Worm (Caenorhabditis elegans): Measurements from ENCODE around the gene dpy-28.

Gene dpy-28

DNA sequence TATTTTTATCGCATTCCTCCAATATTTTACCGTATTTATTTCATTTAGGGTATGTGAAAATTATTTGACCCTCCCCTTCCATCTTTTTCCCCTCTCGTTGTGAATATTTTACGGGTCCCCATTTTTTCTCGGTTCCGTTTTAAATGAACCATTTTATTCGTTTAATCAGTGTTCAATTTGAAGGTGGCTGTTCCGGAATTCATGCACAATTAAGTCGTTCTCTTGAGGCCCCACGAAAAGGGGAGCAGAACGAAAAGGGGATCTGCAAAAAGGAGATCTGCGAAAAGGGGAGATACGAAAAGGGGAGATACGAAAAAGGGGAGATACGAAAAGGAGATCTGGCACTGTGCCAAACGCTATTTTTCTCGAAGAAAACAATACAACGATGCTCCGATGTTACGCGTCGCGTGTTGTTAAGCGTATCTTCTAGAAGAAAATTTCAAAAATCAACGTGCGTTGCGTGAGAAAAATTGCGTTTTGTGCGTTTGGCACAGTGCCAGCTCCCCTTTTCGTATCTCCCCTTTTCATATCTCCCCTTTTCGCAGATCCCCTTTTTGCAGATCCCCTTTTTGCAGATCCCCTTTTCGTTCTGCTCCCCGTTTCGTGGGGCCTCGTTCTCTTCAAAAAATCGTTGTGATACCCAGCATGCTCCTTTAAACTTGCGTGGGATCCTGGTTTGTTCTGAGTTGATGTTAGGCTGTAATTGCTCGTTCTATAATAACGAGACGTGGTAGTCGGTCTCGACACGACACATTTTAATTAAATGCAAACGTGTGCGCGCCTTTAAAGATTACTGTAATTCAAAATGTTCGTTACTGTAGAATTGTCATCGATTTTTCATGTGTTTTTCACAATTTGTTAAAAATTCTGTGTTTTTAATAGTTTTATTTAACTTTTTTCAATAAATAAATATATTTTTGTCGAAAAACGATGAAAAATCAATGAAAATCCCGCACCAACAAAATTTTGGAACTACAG, 48.2 kb downstream of the dpy-28 start (continued):
- TF ChIP-seq mxl-1 (tag; optimal IDR thresholded peaks at IDR 0.05) (no peak), nhr-27 (tag; optimal IDR thresholded peaks at IDR 0.05) (no peak)

DNA sequence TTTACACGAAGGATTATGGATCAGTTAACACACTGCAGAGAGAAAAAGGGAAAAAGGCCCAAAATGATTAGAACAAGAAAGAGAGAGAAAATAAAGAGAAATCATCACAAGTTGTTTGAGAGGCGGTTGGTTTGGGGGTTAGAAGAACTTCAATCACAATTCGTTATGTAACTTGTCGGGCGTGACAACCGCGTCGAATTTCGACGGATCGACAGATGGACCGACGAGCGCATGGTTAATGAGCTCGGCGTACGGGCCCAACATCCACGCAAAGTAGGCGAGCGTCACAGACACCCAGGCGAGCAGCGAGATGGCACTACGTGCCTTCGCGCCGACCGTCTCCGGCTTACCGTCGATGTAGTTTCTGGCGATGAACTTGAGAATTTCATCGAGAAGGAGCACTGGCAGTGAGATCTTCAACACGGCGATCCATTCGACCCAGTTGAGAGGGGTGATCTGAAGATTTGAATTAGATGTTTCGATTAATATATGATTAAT, 49.9 kb downstream of the dpy-28 start:
- TF ChIP-seq D2030.7 (GFP tag; IDR thresholded peaks at IDR 0.05), result no peak
- no peak for TF ChIP-seq madf-8 (GFP tag; conservative IDR thresholded peaks at IDR 0.05)
- no peak for TF ChIP-seq dpff-1 (tag; optimal IDR thresholded peaks at IDR 0.05)
- no peak for TF ChIP-seq tbx-9 (tag; optimal IDR thresholded peaks at IDR 0.05; ENCODE audit: borderline replicate concordance)
- TF ChIP-seq lsl-1 (GFP tag; optimal IDR thresholded peaks at IDR 0.05), result no peak
- TF ChIP-seq ZK185.1 (tag; optimal IDR thresholded peaks at IDR 0.05; ENCODE audit: poor library complexity, severe bottlenecking), result no peak
- TF ChIP-seq sea-2 (GFP tag; IDR thresholded peaks at IDR 0.05), result no peak
- TF ChIP-seq attf-3 (GFP tag; conservative IDR thresholded peaks at IDR 0.05), result no peak
- peak; percentile 19 for TF ChIP-seq nhr-27 (tag; optimal IDR thresholded peaks at IDR 0.05)
- 0 out of 2 replicates have a peak, but pooled peaks have one; percentile 36 for TF ChIP-seq madf-3 (GFP tag; IDR thresholded peaks at IDR 0.05)
- no peak for TF ChIP-seq atf-7 (tag; optimal IDR thresholded peaks at IDR 0.05)
- TF ChIP-seq ceh-40 (GFP tag; IDR thresholded peaks at IDR 0.05), result no peak
- no peak for TF ChIP-seq rec-8 (tag; optimal IDR thresholded peaks at IDR 0.05)
- TF ChIP-seq snpc-1.1 (tag; optimal IDR thresholded peaks at IDR 0.05; ENCODE audit: insufficient read depth), result no peak
- TF ChIP-seq F10E7.11 (tag; optimal IDR thresholded peaks at IDR 0.05), result no peak
- no peak for TF ChIP-seq C17E4.6 (GFP tag; IDR thresholded peaks at IDR 0.05)
- no peak for TF ChIP-seq pbrm-1 (GFP tag; IDR thresholded peaks at IDR 0.05)
- peak; percentile 9; the same call in 1 of the 2 replicates for TF ChIP-seq dox-1 (GFP tag; IDR thresholded peaks at IDR 0.05)
- no peak for TF ChIP-seq lin-35 (GFP tag; optimal IDR thresholded peaks at IDR 0.05)
- no peak for TF ChIP-seq Y95B8A.8 (GFP tag; IDR thresholded peaks at IDR 0.05)
- TF ChIP-seq nfyb-1 (GFP tag; IDR thresholded peaks at IDR 0.05), result 0 out of 2 replicates have a peak, but pooled peaks have one; percentile 49
- TF ChIP-seq zfh-2 (GFP tag; conservative IDR thresholded peaks at IDR 0.05), result peak; percentile 66
- no peak for TF ChIP-seq nhr-80 (tag; optimal IDR thresholded peaks at IDR 0.05)
- no peak for TF ChIP-seq xnd-1 (tag; optimal IDR thresholded peaks at IDR 0.05)
- no peak for TF ChIP-seq K12H6.12 (tag; optimal IDR thresholded peaks at IDR 0.05)
- no peak for TF ChIP-seq ceh-100 (GFP tag; IDR thresholded peaks at IDR 0.05)

DNA sequence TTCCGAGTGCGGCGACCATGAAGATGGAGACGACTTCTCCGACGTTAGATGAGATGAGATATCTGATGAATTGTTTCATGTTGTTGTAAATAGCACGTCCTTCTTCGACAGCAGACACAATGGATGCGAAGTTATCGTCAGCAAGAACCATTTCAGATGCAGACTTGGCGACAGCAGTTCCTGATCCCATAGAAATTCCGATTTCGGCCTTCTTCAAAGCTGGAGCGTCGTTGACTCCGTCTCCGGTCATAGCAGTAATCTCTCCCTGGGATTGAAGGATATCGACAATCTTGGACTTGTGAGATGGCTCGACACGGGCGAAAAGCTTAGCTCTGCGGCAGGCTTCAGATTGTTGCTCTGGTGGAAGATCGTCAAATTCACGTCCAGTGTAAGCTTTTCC, 51.0 kb downstream of the dpy-28 start:
- TF ChIP-seq snpc-3.4 (tag; optimal IDR thresholded peaks at IDR 0.05) (no peak), T26A5.8 (tag; optimal IDR thresholded peaks at IDR 0.05) (no peak), somi-1 (GFP tag; optimal IDR thresholded peaks at IDR 0.05) (no peak), F23B12.7 (tag; optimal IDR thresholded peaks at IDR 0.05; ENCODE audit: insufficient read depth) (no peak), hlh-12 (tag; optimal IDR thresholded peaks at IDR 0.05) (no peak), ekl-4 (GFP tag; IDR thresholded peaks at IDR 0.05) (no peak), tlf-1 (GFP tag; optimal IDR thresholded peaks at IDR 0.05) (no peak), repo-1 (tag; optimal IDR thresholded peaks at IDR 0.05) (no peak), ceh-27 (GFP tag; optimal IDR thresholded peaks at IDR 0.05) (no peak), let-607 (tag; optimal IDR thresholded peaks at IDR 0.05) (no peak), snpc-4 (GFP tag; optimal IDR thresholded peaks at IDR 0.05) (no peak), snpc-4 (tag; optimal IDR thresholded peaks at IDR 0.05) (no peak), ccch-3 (GFP tag; optimal IDR thresholded peaks at IDR 0.05) (no peak), dox-1 (GFP tag; IDR thresholded peaks at IDR 0.05) (no peak), cebp-1 (GFP tag; IDR thresholded peaks at IDR 0.05) (no peak), cebp-1 (tag; optimal IDR thresholded peaks at IDR 0.05) (no peak), D2030.7 (GFP tag; IDR thresholded peaks at IDR 0.05) (no peak), egl-44 (GFP tag; IDR thresholded peaks at IDR 0.05) (no peak), lsy-27 (tag; optimal IDR thresholded peaks at IDR 0.05; ENCODE audit: borderline replicate concordance, insufficient read depth) (no peak)
